In genomic region chrV:9175218-9175837, ce11 we compare ENCODE assay signal across 1 worm cellular context.
TF ChIP-seq lines count a peak whose summit lies in the region.

Gene spas-1 (plus strand): TSS chrV:9175789.

TF ChIP-seq in whole organism, L4 larva, 104 proteins besides CTCF, POLR2A, EP300 and RAD21 (continued from another document):
- TF ChIP-seq nhr-25 (tag; optimal IDR thresholded peaks at IDR 0.05; lab: Kevin White, UChicago; ENCODE audit: borderline replicate concordance, insufficient read depth): peak; percentile 52
